Worm (Caenorhabditis elegans) whole organism, L2 larva: ENCODE measurements around the gene nhr-28.
A peak's percentile ranks its signal among the peaks of the same experiment; 100 is the strongest.

Experiments used
- C34F6.9 ChIP-seq: fragments of 150-350 bp; optimal IDR thresholded peaks from 2 replicates; lab custom pipeline; 2014; ENCODE audit warnings: missing biosample characterization, missing genetic modification characterization
- F13H6.1 ChIP-seq: sonication (generic microtip); optimal IDR thresholded peaks from 2 replicates; lab custom pipeline; 2016; ENCODE audit warnings: missing genetic modification characterization, missing compliant biosample characterization
- R02D3.7 ChIP-seq: fragments of 150-350 bp; optimal IDR thresholded peaks from 2 replicates; lab custom pipeline; 2014; ENCODE audit warnings: missing biosample characterization, missing genetic modification characterization
- Y55F3AM.14 ChIP-seq: fragments of 200-800 bp; sonication (Bioruptor generic); optimal IDR thresholded peaks from 2 replicates; lab custom pipeline; 2018; ENCODE audit warnings: mild to moderate bottlenecking, missing genetic modification characterization, missing compliant biosample characterization
- alr-1 ChIP-seq: fragments of 150-350 bp; optimal IDR thresholded peaks from 2 replicates; lab custom pipeline; 2014; ENCODE audit warnings: missing biosample characterization, missing genetic modification characterization
- aly-2 ChIP-seq: fragments of 150-350 bp; optimal IDR thresholded peaks from 2 replicates; lab custom pipeline; 2014; ENCODE audit warnings: missing biosample characterization, missing genetic modification characterization
- ama-1 ChIP-seq: fragments of 150-350 bp; optimal IDR thresholded peaks from 2 replicates; lab custom pipeline; 2018; ENCODE audit warnings: inconsistent platforms
- blmp-1 ChIP-seq: sonication (generic microtip); optimal IDR thresholded peaks from 2 replicates; lab custom pipeline; 2017; ENCODE audit warnings: missing genetic modification characterization, mild to moderate bottlenecking, missing compliant biosample characterization, antibody characterized with exemption, moderate library complexity; ENCODE audit not compliant: insufficient read depth
- ceh-16 ChIP-seq: fragments of 150-350 bp; optimal IDR thresholded peaks from 2 replicates; lab custom pipeline; 2014; ENCODE audit warnings: missing biosample characterization, missing genetic modification characterization
- ceh-82 ChIP-seq: fragments of 150-350 bp; optimal IDR thresholded peaks from 2 replicates; lab custom pipeline; 2014; ENCODE audit warnings: missing biosample characterization, missing genetic modification characterization
- crh-2 ChIP-seq: sonication (generic microtip); optimal IDR thresholded peaks from 2 replicates; lab custom pipeline; 2017; ENCODE audit warnings: missing biosample characterization, missing genetic modification characterization
- dmd-4 ChIP-seq: sonication (generic microtip); optimal IDR thresholded peaks from 2 replicates; lab custom pipeline; 2017; ENCODE audit warnings: missing biosample characterization, missing genetic modification characterization
- elt-1 ChIP-seq: fragments of 150-350 bp; optimal IDR thresholded peaks from 2 replicates; lab custom pipeline; 2014; ENCODE audit warnings: missing biosample characterization, missing genetic modification characterization
- elt-3 ChIP-seq: sonication (generic microtip); optimal IDR thresholded peaks from 2 replicates; lab custom pipeline; 2017; ENCODE audit warnings: missing biosample characterization, missing genetic modification characterization
- fos-1 ChIP-seq: fragments of 150-350 bp; optimal IDR thresholded peaks from 2 replicates; lab custom pipeline; 2014; ENCODE audit warnings: missing biosample characterization, missing genetic modification characterization
- gmeb-1 ChIP-seq: fragments of 150-350 bp; optimal IDR thresholded peaks from 2 replicates; lab custom pipeline; 2014; ENCODE audit warnings: missing biosample characterization, missing genetic modification characterization
- lin-11 ChIP-seq: fragments of 150-350 bp; sonication (generic microtip); optimal IDR thresholded peaks from 2 replicates; lab custom pipeline; 2014; ENCODE audit warnings: missing biosample characterization, missing genetic modification characterization, inconsistent platforms, mixed read lengths
- lin-13 ChIP-seq: fragments of 150-350 bp; optimal IDR thresholded peaks from 2 replicates; lab custom pipeline; 2014; ENCODE audit warnings: missing biosample characterization, missing genetic modification reagents, missing genetic modification characterization
- lsy-2 ChIP-seq, 2 experiments: fragments of 150-350 bp in 1 of 2; sonication (generic microtip) in 1 of 2; optimal IDR thresholded peaks; 2 replicates each; lab custom pipeline; 2014 to 2017; ENCODE audit warnings: missing biosample characterization in 2 of 2, missing genetic modification characterization in 2 of 2
- mab-5 ChIP-seq: fragments of 150-350 bp; optimal IDR thresholded peaks from 2 replicates; lab custom pipeline; 2014; ENCODE audit warnings: missing biosample characterization, missing genetic modification characterization
- mbf-1 ChIP-seq: sonication (generic microtip); optimal IDR thresholded peaks from 2 replicates; lab custom pipeline; 2017; ENCODE audit warnings: missing biosample characterization, missing genetic modification characterization
- nhr-10 ChIP-seq: sonication (generic microtip); optimal IDR thresholded peaks from 2 replicates; lab custom pipeline; 2017; ENCODE audit warnings: missing biosample characterization, missing genetic modification characterization
- nhr-11 ChIP-seq: fragments of 150-350 bp; optimal IDR thresholded peaks from 2 replicates; lab custom pipeline; 2014; ENCODE audit warnings: missing biosample characterization, missing genetic modification characterization
- nhr-12 ChIP-seq: fragments of 150-350 bp; optimal IDR thresholded peaks from 2 replicates; lab custom pipeline; 2014; ENCODE audit warnings: missing biosample characterization, missing genetic modification characterization
- nhr-129 ChIP-seq: fragments of 150-350 bp; optimal IDR thresholded peaks from 2 replicates; lab custom pipeline; 2014; ENCODE audit warnings: missing biosample characterization, missing genetic modification characterization
- nhr-21 ChIP-seq: fragments of 150-350 bp; optimal IDR thresholded peaks from 2 replicates; lab custom pipeline; 2014; ENCODE audit warnings: missing biosample characterization, missing genetic modification characterization
- nhr-23 ChIP-seq: fragments of 150-350 bp; optimal IDR thresholded peaks from 2 replicates; lab custom pipeline; 2014; ENCODE audit warnings: missing biosample characterization, missing genetic modification reagents, missing genetic modification characterization
- nhr-25 ChIP-seq: fragments of 150-350 bp; sonication (generic microtip); optimal IDR thresholded peaks from 3 replicates; lab custom pipeline; 2014; ENCODE audit warnings: missing biosample characterization, missing genetic modification characterization
- nhr-77 ChIP-seq: fragments of 150-350 bp; optimal IDR thresholded peaks from 2 replicates; lab custom pipeline; 2014; ENCODE audit warnings: missing biosample characterization, missing genetic modification characterization
- sem-4 ChIP-seq: fragments of 150-350 bp; optimal IDR thresholded peaks from 2 replicates; lab custom pipeline; 2014; ENCODE audit warnings: missing biosample characterization, missing genetic modification reagents, missing genetic modification characterization
- skn-1 ChIP-seq: sonication (generic microtip); optimal IDR thresholded peaks from 2 replicates; lab custom pipeline; 2017; ENCODE audit warnings: missing biosample characterization, missing genetic modification characterization
- sma-3 ChIP-seq: sonication (generic microtip); optimal IDR thresholded peaks from 2 replicates; lab custom pipeline; 2016; ENCODE audit warnings: missing genetic modification reagents, missing genetic modification characterization, missing compliant biosample characterization
- sma-9 ChIP-seq, 2 experiments: fragments of 150-350 bp in 1 of 2; sonication (generic microtip) in 1 of 2; optimal IDR thresholded peaks; 2 replicates each; lab custom pipeline; 2014 to 2016; ENCODE audit warnings: missing genetic modification characterization in 2 of 2, mild to moderate bottlenecking in 1 of 2, missing biosample characterization in 1 of 2, missing compliant biosample characterization in 1 of 2, missing genetic modification reagents in 1 of 2, moderate library complexity in 1 of 2
- snpc-4 ChIP-seq: fragments of 150-350 bp; optimal IDR thresholded peaks from 2 replicates; lab custom pipeline; 2014; ENCODE audit warnings: missing biosample characterization, missing genetic modification characterization
- unc-55 ChIP-seq: fragments of 150-350 bp; sonication (generic microtip); optimal IDR thresholded peaks from 3 replicates; lab custom pipeline; 2014; ENCODE audit warnings: missing biosample characterization, missing genetic modification reagents, missing genetic modification characterization
- unc-62 ChIP-seq: fragments of 150-350 bp; optimal IDR thresholded peaks from 2 replicates; lab custom pipeline; 2014; ENCODE audit warnings: missing biosample characterization, missing genetic modification reagents, missing genetic modification characterization
- ztf-1 ChIP-seq: fragments of 200-800 bp; sonication (Bioruptor generic); conservative IDR thresholded peaks from 2 replicates; pipeline ENCODE4 v1.3.6; 2022; ENCODE audit warnings: missing genetic modification characterization, missing compliant biosample characterization
- ztf-11 ChIP-seq: sonication (generic microtip); optimal IDR thresholded peaks from 2 replicates; lab custom pipeline; 2017; ENCODE audit warnings: missing biosample characterization, missing genetic modification characterization

The nhr-28 gene

ce11 chrX:16331425-16331824, 23.4 kb upstream of the nhr-28 start:
- no peak for TF ChIP-seq blmp-1 (tag; lab: Kevin White, UChicago)
- peak; percentile 3 for TF ChIP-seq sma-9 (GFP tag; optimal IDR thresholded peaks at IDR 0.05; lab: Kevin White, UChicago)
- no peak for TF ChIP-seq sma-9 (tag; optimal IDR thresholded peaks at IDR 0.05; lab: Kevin White, UChicago)
- TF ChIP-seq ceh-16 (tag; lab: Kevin White, UChicago): no peak

- peak; percentile 62 for TF ChIP-seq crh-2 (tag; lab: Kevin White, UChicago)
- TF ChIP-seq nhr-21 (tag; lab: Kevin White, UChicago): no peak
- TF ChIP-seq fos-1 (tag; lab: Kevin White, UChicago): peak; percentile 83
- TF ChIP-seq nhr-77 (tag; lab: Kevin White, UChicago): no peak
- TF ChIP-seq alr-1 (tag; lab: Kevin White, UChicago): no peak
- peak; percentile 57 for TF ChIP-seq sma-9 (GFP tag; optimal IDR thresholded peaks at IDR 0.05; lab: Kevin White, UChicago)
- no peak for TF ChIP-seq sma-9 (tag; optimal IDR thresholded peaks at IDR 0.05; lab: Kevin White, UChicago)
- peak; percentile 6 for TF ChIP-seq lin-11 (tag; lab: Kevin White, UChicago)
- TF ChIP-seq elt-1 (tag; lab: Kevin White, UChicago): no peak
- TF ChIP-seq nhr-11 (tag; lab: Kevin White, UChicago): no peak
- TF ChIP-seq nhr-25 (tag; lab: Kevin White, UChicago): peak; percentile 62
- no peak for TF ChIP-seq ceh-82 (tag; lab: Kevin White, UChicago)
- TF ChIP-seq unc-62: no peak
- peak in 1 of 2 experiments; percentile 62 for TF ChIP-seq lsy-2 (tag; optimal IDR thresholded peaks at IDR 0.05; lab: Kevin White, UChicago)
- no peak for TF ChIP-seq dmd-4 (tag; lab: Kevin White, UChicago)
- no peak for TF ChIP-seq R02D3.7
- no peak for TF ChIP-seq nhr-10 (tag; lab: Kevin White, UChicago)
- no peak for TF ChIP-seq aly-2 (tag; lab: Kevin White, UChicago)
- TF ChIP-seq mab-5 (tag; lab: Kevin White, UChicago): no peak
- TF ChIP-seq ztf-1 (GFP tag; lab: Robert Waterston, UW): no peak
- TF ChIP-seq skn-1: no peak
- TF ChIP-seq elt-3 (tag; lab: Kevin White, UChicago): no peak
- TF ChIP-seq C34F6.9 (tag; lab: Kevin White, UChicago): peak; percentile 72
- TF ChIP-seq gmeb-1: no peak
- no peak for TF ChIP-seq nhr-23
- TF ChIP-seq unc-55: peak; percentile 68
- TF ChIP-seq nhr-129 (tag; lab: Kevin White, UChicago): peak; percentile 83
- TF ChIP-seq sma-3 (GFP tag; lab: Kevin White, UChicago): no peak
- no peak for TF ChIP-seq Y55F3AM.14 (GFP tag; lab: Kevin White, UChicago)
- TF ChIP-seq lin-13: no peak
- TF ChIP-seq sem-4: no peak
- TF ChIP-seq snpc-4: no peak
- TF ChIP-seq F13H6.1: peak; percentile 50
- no peak for TF ChIP-seq ztf-11 (tag; lab: Kevin White, UChicago)
Measured at ce11 chrX:16331932-16332485, 22.8 kb upstream of the nhr-28 start, which contains the start of gene taf-3. taf-3 (plus strand) TSS chrX:16332435.

ce11 chrX:16335396-16335795, 19.4 kb upstream of the nhr-28 start:
- no peak for TF ChIP-seq mbf-1 (tag; lab: Kevin White, UChicago)
- TF ChIP-seq crh-2 (tag; lab: Kevin White, UChicago): no peak
- TF ChIP-seq, all 48 proteins: peak for 0

DNA sequence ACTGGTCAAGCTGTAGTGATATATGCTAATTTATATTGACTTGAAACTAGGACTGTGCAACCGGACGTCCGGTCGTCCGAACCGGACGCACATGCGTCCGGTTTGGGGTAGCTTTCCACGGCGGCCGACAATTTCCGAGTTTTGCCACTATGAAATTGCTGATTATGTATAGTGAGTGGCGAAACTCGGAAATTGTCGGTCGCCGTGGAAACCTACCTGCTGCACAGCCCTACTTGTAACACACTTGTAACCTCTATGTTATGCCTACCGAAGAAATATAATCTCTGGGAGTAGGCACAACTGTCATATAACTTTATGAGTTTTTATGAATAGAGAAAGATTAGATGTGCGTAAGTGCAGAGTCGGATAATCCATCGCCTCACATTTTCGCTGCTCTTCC, 17.8 kb upstream of the nhr-28 start:
- TF ChIP-seq nhr-12 (tag; lab: Kevin White, UChicago): no peak
- no peak for TF ChIP-seq ama-1 (lab: Kevin White, UChicago)
- no peak for TF ChIP-seq elt-1 (tag; lab: Kevin White, UChicago)
